Fruit fly (Drosophila melanogaster) whole organism, larva: ENCODE measurements around the gene gammaSnap2.

Experiments used
- noc ChIP-seq: fragments of 200-800 bp; sonication (Bioruptor generic); optimal IDR thresholded peaks from 3 replicates; lab custom pipeline; 2019; ENCODE audit warnings: missing biosample characterization, mild to moderate bottlenecking, missing genetic modification characterization, moderate library complexity

gammaSnap2 gene

DNA sequence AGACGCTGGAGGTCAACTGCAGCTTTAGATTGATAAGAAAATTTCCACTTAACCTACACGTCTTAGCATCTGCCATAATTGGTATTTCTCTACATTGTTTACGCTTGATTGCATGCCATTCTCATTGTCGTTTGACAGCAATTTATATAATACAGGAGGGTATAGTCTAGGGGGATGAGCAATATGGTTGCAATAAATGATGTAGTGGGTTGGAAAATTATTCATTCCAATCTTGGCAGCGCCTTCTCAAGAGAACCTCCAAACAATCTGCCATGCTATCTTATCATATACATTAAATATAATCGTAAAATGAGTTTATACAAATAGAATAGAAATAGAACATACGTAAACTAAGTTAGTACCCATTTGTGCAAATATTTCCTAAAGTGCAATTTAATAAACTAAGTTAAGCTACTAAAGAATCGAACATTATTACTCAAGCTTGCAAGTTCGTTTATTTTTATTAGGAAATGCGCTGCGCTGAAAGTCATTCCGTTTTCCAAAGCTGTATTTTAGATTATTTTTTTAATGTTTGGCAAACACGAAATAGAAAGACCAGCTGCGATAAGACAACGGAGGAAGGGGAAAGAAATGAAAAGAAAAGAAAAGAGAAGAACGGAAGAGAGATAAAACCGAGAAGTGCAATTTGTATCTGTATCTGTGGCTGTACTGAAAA lies 42.6 kb downstream of the gammaSnap2 start:
- TF ChIP-seq noc = no peak

- TF ChIP-seq noc = no peak
Measured at dm6 chr3R:10076665-10077064, 44.5 kb downstream of the gammaSnap2 start.

dm6 chr3R:10075323-10075788 lies 45.8 kb downstream of the gammaSnap2 start, which contains the start of gene Alp13:
Alp13 (minus strand) TSS chr3R:10075373.
- TF ChIP-seq noc = no peak

DNA sequence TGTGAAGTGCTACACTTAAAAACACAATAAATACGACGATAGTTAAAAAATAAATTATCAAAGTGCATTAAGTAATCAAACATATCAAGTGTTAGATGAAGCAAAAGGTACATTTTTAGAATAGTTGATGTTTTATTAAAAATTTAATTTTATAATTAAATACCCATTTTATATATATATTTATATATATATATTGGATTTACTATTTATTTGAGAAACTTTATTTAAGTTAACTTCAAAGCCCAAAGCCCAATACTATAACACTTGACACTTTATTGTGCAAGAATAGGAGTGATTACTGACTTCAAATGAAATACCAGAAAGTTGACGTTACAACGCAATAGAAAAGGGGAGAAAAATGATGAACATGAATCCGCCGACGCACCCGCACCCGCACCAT lies 50.4 kb downstream of the gammaSnap2 start, which contains the start of gene nerfin-2:
nerfin-2 (plus strand) TSS at position 301 of the 400 bp plus-strand sequence.
- no peak for TF ChIP-seq noc
